Fruit fly (Drosophila melanogaster) whole organism, prepupa: ENCODE measurements around the gene CheA84a.

Source experiments
- Blimp-1 ChIP-seq: fragments of 200-800 bp; sonication (Bioruptor generic); optimal IDR thresholded peaks from 3 replicates; lab custom pipeline; 2017; ENCODE audit warnings: missing biosample characterization, missing genetic modification characterization, mild to moderate bottlenecking, moderate library complexity, missing genetic modification reagents
- CG10631 ChIP-seq: fragments of 200-800 bp; sonication (Bioruptor generic); optimal IDR thresholded peaks from 2 replicates; lab custom pipeline; 2016; ENCODE audit warnings: missing biosample characterization, missing genetic modification characterization
- CG10669 ChIP-seq: fragments of 200-800 bp; sonication (Bioruptor generic); optimal IDR thresholded peaks from 3 replicates; lab custom pipeline; 2018; ENCODE audit warnings: missing biosample characterization, mild to moderate bottlenecking, missing genetic modification characterization, moderate library complexity
- CG11762 ChIP-seq: fragments of 200-800 bp; sonication (Bioruptor generic); optimal IDR thresholded peaks from 3 replicates; lab custom pipeline; 2016; ENCODE audit warnings: missing biosample characterization, missing genetic modification characterization; ENCODE audit not compliant: insufficient read depth
- CG11902 ChIP-seq: fragments of 200-800 bp; sonication (Bioruptor generic); optimal IDR thresholded peaks from 3 replicates; lab custom pipeline; 2016; ENCODE audit warnings: missing biosample characterization, missing genetic modification characterization
- CG1621 ChIP-seq: fragments of 200-800 bp; sonication (Bioruptor generic); optimal IDR thresholded peaks from 3 replicates; lab custom pipeline; 2018; ENCODE audit warnings: missing biosample characterization, mild to moderate bottlenecking, missing genetic modification characterization
- CG31627 ChIP-seq: fragments of 200-800 bp; sonication (Bioruptor generic); optimal IDR thresholded peaks from 3 replicates; lab custom pipeline; 2016; ENCODE audit warnings: missing biosample characterization, missing genetic modification characterization
- CG32006 ChIP-seq: fragments of 200-800 bp; sonication (Bioruptor generic); optimal IDR thresholded peaks from 3 replicates; lab custom pipeline; 2017; ENCODE audit warnings: missing biosample characterization, mild to moderate bottlenecking, missing genetic modification characterization
- CG34406 ChIP-seq: fragments of 200-800 bp; sonication (Bioruptor generic); optimal IDR thresholded peaks from 3 replicates; lab custom pipeline; 2016; ENCODE audit warnings: missing biosample characterization, missing genetic modification characterization
- CG3919 ChIP-seq: fragments of 200-800 bp; sonication (Bioruptor generic); optimal IDR thresholded peaks from 3 replicates; lab custom pipeline; 2016; ENCODE audit warnings: missing biosample characterization, missing genetic modification characterization
- CG4318 ChIP-seq: fragments of 200-800 bp; sonication (Bioruptor generic); optimal IDR thresholded peaks from 3 replicates; lab custom pipeline; 2017; ENCODE audit warnings: missing biosample characterization, mild to moderate bottlenecking, missing genetic modification characterization
- CG6163 ChIP-seq: fragments of 200-800 bp; sonication (Bioruptor generic); IDR thresholded peaks from 3 replicates; pipeline ENCODE4 v1.3.6; 2022; ENCODE audit warnings: missing biosample characterization, missing genetic modification characterization
- CG6808 ChIP-seq: fragments of 200-800 bp; sonication (Bioruptor generic); optimal IDR thresholded peaks from 3 replicates; lab custom pipeline; 2017; ENCODE audit warnings: missing biosample characterization, missing genetic modification characterization, mild to moderate bottlenecking, moderate library complexity, missing genetic modification reagents
- CG6854 ChIP-seq: fragments of 200-800 bp; sonication (Bioruptor generic); optimal IDR thresholded peaks from 2 replicates; lab custom pipeline; 2017; ENCODE audit warnings: missing biosample characterization, mild to moderate bottlenecking, missing genetic modification characterization
- CG7368 ChIP-seq: fragments of 200-800 bp; sonication (Bioruptor generic); optimal IDR thresholded peaks from 3 replicates; lab custom pipeline; 2016; ENCODE audit warnings: missing biosample characterization, missing genetic modification characterization
- CG8119 ChIP-seq: fragments of 200-800 bp; sonication (Bioruptor generic); IDR thresholded peaks from 3 replicates; pipeline ENCODE4 v1.3.6; 2022; ENCODE audit warnings: missing biosample characterization, missing genetic modification characterization
- CG8319 ChIP-seq: fragments of 200-800 bp; sonication (Bioruptor generic); optimal IDR thresholded peaks from 3 replicates; lab custom pipeline; 2016; ENCODE audit warnings: missing biosample characterization, missing genetic modification characterization
- Eip75B ChIP-seq: fragments of 200-800 bp; sonication (Bioruptor generic); optimal IDR thresholded peaks from 3 replicates; lab custom pipeline; 2016; ENCODE audit warnings: missing biosample characterization, missing genetic modification characterization
- Eip78C ChIP-seq: fragments of 200-800 bp; sonication (Bioruptor generic); peaks from one replicate; lab custom pipeline; 2016; ENCODE audit warnings: missing biosample characterization, missing genetic modification characterization
- Gug ChIP-seq: fragments of 200-800 bp; sonication (Bioruptor generic); IDR thresholded peaks from 2 replicates; pipeline ENCODE4 v1.3.6; 2022; ENCODE audit warnings: missing biosample characterization, missing genetic modification characterization
- Hr38 ChIP-seq: sonication (Bioruptor generic); optimal IDR thresholded peaks from 2 replicates; lab custom pipeline; 2016; ENCODE audit warnings: missing biosample characterization, missing genetic modification characterization
- Met ChIP-seq: fragments of 200-800 bp; sonication (Bioruptor generic); optimal IDR thresholded peaks from 3 replicates; lab custom pipeline; 2016; ENCODE audit warnings: missing biosample characterization, missing genetic modification characterization
- OdsH ChIP-seq: fragments of 200-800 bp; sonication (Bioruptor generic); optimal IDR thresholded peaks from 3 replicates; lab custom pipeline; 2016; ENCODE audit warnings: missing biosample characterization, missing genetic modification characterization
- Smox ChIP-seq: fragments of 200-800 bp; sonication (Bioruptor generic); optimal IDR thresholded peaks from 3 replicates; lab custom pipeline; 2016; ENCODE audit warnings: missing biosample characterization, missing genetic modification characterization
- Sox102F ChIP-seq: fragments of 200-800 bp; sonication (Bioruptor generic); optimal IDR thresholded peaks from 2 replicates; lab custom pipeline; 2016; ENCODE audit warnings: missing biosample characterization, mild to moderate bottlenecking, missing genetic modification characterization
- Sox14 ChIP-seq: fragments of 200-800 bp; sonication (Bioruptor generic); optimal IDR thresholded peaks from 3 replicates; lab custom pipeline; 2016; ENCODE audit warnings: missing biosample characterization, missing genetic modification characterization
- Sox15 ChIP-seq: fragments of 200-800 bp; sonication (Bioruptor generic); optimal IDR thresholded peaks from 3 replicates; lab custom pipeline; 2016; ENCODE audit warnings: missing biosample characterization, missing genetic modification characterization
- achi ChIP-seq: fragments of 200-800 bp; sonication (Bioruptor generic); optimal IDR thresholded peaks from 3 replicates; lab custom pipeline; 2016; ENCODE audit warnings: missing biosample characterization, missing genetic modification characterization
- acj6 ChIP-seq: fragments of 200-800 bp; sonication (Bioruptor generic); optimal IDR thresholded peaks from 3 replicates; lab custom pipeline; 2016; ENCODE audit warnings: missing biosample characterization, missing genetic modification characterization
- cyc ChIP-seq: fragments of 200-800 bp; sonication (Bioruptor generic); optimal IDR thresholded peaks from 3 replicates; lab custom pipeline; 2016; ENCODE audit warnings: missing biosample characterization, missing genetic modification characterization
- dac ChIP-seq: fragments of 200-800 bp; sonication (Bioruptor generic); optimal IDR thresholded peaks from 2 replicates; lab custom pipeline; 2017; ENCODE audit warnings: missing biosample characterization, mild to moderate bottlenecking, missing genetic modification characterization
- dsx ChIP-seq: fragments of 200-800 bp; optimal IDR thresholded peaks from 3 replicates; lab custom pipeline; 2019; ENCODE audit warnings: missing biosample characterization, mild to moderate bottlenecking, missing genetic modification characterization, moderate library complexity; ENCODE audit not compliant: poor library complexity, severe bottlenecking
- eg ChIP-seq: fragments of 200-800 bp; sonication (Bioruptor generic); IDR thresholded peaks from 3 replicates; pipeline ENCODE4 v1.3.6; 2022; ENCODE audit warnings: missing biosample characterization, missing genetic modification characterization
- esn ChIP-seq: fragments of 200-800 bp; sonication (Bioruptor generic); optimal IDR thresholded peaks from 2 replicates; lab custom pipeline; 2016; ENCODE audit warnings: missing biosample characterization, mild to moderate bottlenecking, missing genetic modification characterization, moderate library complexity
- fd59A ChIP-seq: fragments of 200-800 bp; sonication (Bioruptor generic); optimal IDR thresholded peaks from 2 replicates; lab custom pipeline; 2017; ENCODE audit warnings: missing biosample characterization, mild to moderate bottlenecking, missing genetic modification characterization, missing genetic modification reagents
- fkh ChIP-seq: fragments of 200-800 bp; sonication (Bioruptor generic); optimal IDR thresholded peaks from 3 replicates; lab custom pipeline; 2017; ENCODE audit warnings: missing biosample characterization, mild to moderate bottlenecking, missing genetic modification characterization, moderate library complexity
- net ChIP-seq: fragments of 200-800 bp; sonication (Bioruptor generic); optimal IDR thresholded peaks from 3 replicates; lab custom pipeline; 2016; ENCODE audit warnings: missing biosample characterization, missing genetic modification characterization
- pdm3 ChIP-seq: fragments of 200-800 bp; sonication (Bioruptor generic); optimal IDR thresholded peaks from 3 replicates; lab custom pipeline; 2016; ENCODE audit warnings: missing biosample characterization, missing genetic modification characterization
- salr ChIP-seq, 2 experiments: fragments of 200-800 bp; sonication (Bioruptor generic); optimal IDR thresholded peaks; 3 replicates each; lab custom pipeline; 2016 to 2018; ENCODE audit warnings: missing biosample characterization in 2 of 2, missing genetic modification characterization in 2 of 2, mild to moderate bottlenecking in 1 of 2
- spab ChIP-seq: fragments of 200-800 bp; sonication (Bioruptor generic); optimal IDR thresholded peaks from 2 replicates; lab custom pipeline; 2017; ENCODE audit warnings: missing biosample characterization, mild to moderate bottlenecking, missing genetic modification characterization, missing genetic modification reagents
- svp ChIP-seq: fragments of 200-800 bp; sonication (Bioruptor generic); peaks from one replicate; lab custom pipeline; 2016; ENCODE audit warnings: missing biosample characterization, missing genetic modification characterization
- topi ChIP-seq: fragments of 200-800 bp; sonication (Bioruptor generic); optimal IDR thresholded peaks from 3 replicates; lab custom pipeline; 2016; ENCODE audit warnings: missing biosample characterization, missing genetic modification characterization
- vri ChIP-seq: fragments of 200-800 bp; sonication (Bioruptor generic); optimal IDR thresholded peaks from 3 replicates; lab custom pipeline; 2016; ENCODE audit warnings: missing biosample characterization, mild to moderate bottlenecking, missing genetic modification characterization

Gene CheA84a

dm6 chr3R:8206628-8207275, 2.1 kb upstream of the CheA84a start:
- TF ChIP-seq esn (GFP tag; lab: Kevin White, UChicago) (peak; percentile 12), Met (GFP tag; lab: Kevin White, UChicago) (peak; percentile 14), eg (GFP tag; lab: Robert Waterston, UW) (no peak), CG6808 (GFP tag; lab: Kevin White, UChicago) (no peak), vri (GFP tag; lab: Kevin White, UChicago) (peak; percentile 24), Smox (GFP tag; lab: Kevin White, UChicago) (peak; percentile 17), dsx (no peak)

- TF ChIP-seq OdsH (GFP tag; lab: Kevin White, UChicago) = no peak
- TF ChIP-seq cyc = no peak
- no peak for TF ChIP-seq achi (GFP tag; lab: Kevin White, UChicago)
- no peak for TF ChIP-seq CG34406 (GFP tag; lab: Kevin White, UChicago)
- TF ChIP-seq topi = no peak
- no peak for TF ChIP-seq Hr38 (GFP tag; lab: Kevin White, UChicago)
- no peak for TF ChIP-seq Eip75B (GFP tag; lab: Kevin White, UChicago)
- no peak for TF ChIP-seq CG8319 (GFP tag; lab: Kevin White, UChicago)
- no peak for TF ChIP-seq net
- no peak for TF ChIP-seq vri (GFP tag; lab: Kevin White, UChicago)
- no peak for TF ChIP-seq spab (GFP tag; lab: Kevin White, UChicago)
- no peak for TF ChIP-seq CG8119 (GFP tag; lab: Robert Waterston, UW)
These were observed 1.4 kb upstream of the CheA84a start for dm6 chr3R:8206019-8206418.

- no peak for TF ChIP-seq svp (GFP tag; lab: Kevin White, UChicago)
- TF ChIP-seq CG11762 (GFP tag; lab: Kevin White, UChicago) = no peak
- no peak for TF ChIP-seq dac (GFP tag; lab: Kevin White, UChicago)
- TF ChIP-seq CG6854 (GFP tag; lab: Kevin White, UChicago) = no peak
- TF ChIP-seq Eip78C = no peak
- no peak for TF ChIP-seq fd59A (GFP tag; lab: Kevin White, UChicago)
- no peak for TF ChIP-seq pdm3 (GFP tag; lab: Kevin White, UChicago)
- TF ChIP-seq Sox15 = no peak
- TF ChIP-seq Gug (GFP tag; lab: Robert Waterston, UW) = no peak
- no peak for TF ChIP-seq salr (GFP tag; optimal IDR thresholded peaks at IDR 0.05; lab: Kevin White, UChicago)
- no peak for TF ChIP-seq CG7368 (GFP tag; lab: Kevin White, UChicago)
- no peak for TF ChIP-seq CG8319 (GFP tag; lab: Kevin White, UChicago)
- TF ChIP-seq CG32006 = no peak
- TF ChIP-seq Sox14 = no peak
- no peak for TF ChIP-seq eg (GFP tag; lab: Robert Waterston, UW)
- TF ChIP-seq Sox102F (GFP tag; lab: Kevin White, UChicago) = no peak
- no peak for TF ChIP-seq CG10631
- no peak for TF ChIP-seq CG3919 (GFP tag; lab: Kevin White, UChicago)
- no peak for TF ChIP-seq CG10669 (GFP tag; lab: Kevin White, UChicago)
- TF ChIP-seq CG11902 = no peak
These were observed 763 bp upstream of the CheA84a start for dm6 chr3R:8205292-8205893.

- no peak for TF ChIP-seq Blimp-1
- TF ChIP-seq CG4318 (GFP tag; lab: Kevin White, UChicago) = no peak
- TF ChIP-seq CG1621 (tag; lab: Kevin White, UChicago) = no peak
- no peak for TF ChIP-seq CG6163
- no peak for TF ChIP-seq acj6 (GFP tag; lab: Kevin White, UChicago)
- TF ChIP-seq vri (GFP tag; lab: Kevin White, UChicago) = no peak
- no peak for TF ChIP-seq Smox (GFP tag; lab: Kevin White, UChicago)
- no peak for TF ChIP-seq Sox102F (GFP tag; lab: Kevin White, UChicago)
- TF ChIP-seq fkh = no peak
- TF ChIP-seq CG8119 (GFP tag; lab: Robert Waterston, UW) = no peak
- TF ChIP-seq CG6808 (GFP tag; lab: Kevin White, UChicago) = no peak
- no peak for TF ChIP-seq salr (GFP tag; optimal IDR thresholded peaks at IDR 0.05; lab: Kevin White, UChicago)
- no peak for TF ChIP-seq CG31627 (GFP tag; lab: Kevin White, UChicago)
- no peak for TF ChIP-seq fd59A (GFP tag; lab: Kevin White, UChicago)
- TF ChIP-seq Gug (GFP tag; lab: Robert Waterston, UW) = no peak
- no peak for TF ChIP-seq Sox14
- TF ChIP-seq, all 60 proteins: peak for 0
These were observed 1.3 kb downstream of the CheA84a start for dm6 chr3R:8203367-8203766.
